ENCODE assay signal across 2 worm cellular contexts in genomic region chrIV:12349639-12350038, ce11.
TF ChIP-seq lines count a peak whose summit lies in the region.

TSS of gene best-22 (plus strand) at chrIV:12349939.

TF ChIP-seq in whole organism, L1 larva, 84 proteins besides CTCF, POLR2A, EP300 and RAD21:
- TF ChIP-seq ces-1 (GFP tag; optimal IDR thresholded peaks at IDR 0.05; lab: Kevin White, UChicago) (no peak), lin-35 (GFP tag; optimal IDR thresholded peaks at IDR 0.05; lab: Kevin White, UChicago) (no peak), lin-14 (GFP tag; optimal IDR thresholded peaks at IDR 0.05; lab: Kevin White, UChicago) (no peak), pax-3 (tag; optimal IDR thresholded peaks at IDR 0.05; lab: Kevin White, UChicago) (no peak), lir-3 (tag; optimal IDR thresholded peaks at IDR 0.05; lab: Kevin White, UChicago; ENCODE audit: poor library complexity) (no peak), nhr-84 (tag; optimal IDR thresholded peaks at IDR 0.05; lab: Kevin White, UChicago) (no peak), hlh-17 (GFP tag; optimal IDR thresholded peaks at IDR 0.05; lab: Kevin White, UChicago; ENCODE audit: borderline replicate concordance) (no peak), vab-15 (tag; optimal IDR thresholded peaks at IDR 0.05; lab: Kevin White, UChicago) (no peak), grh-1 (GFP tag; IDR thresholded peaks at IDR 0.05; lab: Robert Waterston, UW) (peak; percentile 56; the same call in 1 of the 2 replicates), unc-30 (tag; optimal IDR thresholded peaks at IDR 0.05; lab: Kevin White, UChicago) (no peak), ama-1 (optimal IDR thresholded peaks at IDR 0.05; lab: Kevin White, UChicago) (no peak), fos-1 (tag; optimal IDR thresholded peaks at IDR 0.05; lab: Kevin White, UChicago) (no peak), mef-2 (tag; optimal IDR thresholded peaks at IDR 0.05; lab: Kevin White, UChicago) (no peak), nhr-20 (tag; optimal IDR thresholded peaks at IDR 0.05; lab: Kevin White, UChicago) (no peak), blmp-1 (tag; optimal IDR thresholded peaks at IDR 0.05; lab: Kevin White, UChicago) (peak; percentile 27), nhr-77 (tag; optimal IDR thresholded peaks at IDR 0.05; lab: Kevin White, UChicago) (no peak)
TF ChIP-seq in whole organism, L1 larva: peak in this region for 2.

TF ChIP-seq in whole organism, L2 larva, 48 proteins besides CTCF, POLR2A, EP300 and RAD21:
- TF ChIP-seq nhr-237 (tag; optimal IDR thresholded peaks at IDR 0.05; lab: Kevin White, UChicago) = no peak
- TF ChIP-seq unc-55 (GFP tag; optimal IDR thresholded peaks at IDR 0.05; lab: Kevin White, UChicago) = peak; percentile 49

Comparison
In these comparisons a context has a peak if more than half of its experiments do, and no peak if none do; other contexts are left out.
1. Of the 22 proteins assayed by ChIP-seq in both whole organism, L1 larva and whole organism, L2 larva: peak only in whole organism, L1 larva: blmp-1; only in whole organism, L2 larva: none; in both: none; in neither: 21.